Worm (Caenorhabditis elegans) whole organism, early embryonic: ENCODE data around the gene C56E6.7.

Source experiments
- aly-1 ChIP-seq: sonication (generic microtip); optimal IDR thresholded peaks from 2 replicates; lab custom pipeline; 2016; ENCODE audit warnings: missing genetic modification characterization, missing compliant biosample characterization
- ama-1 ChIP-seq: fragments of 150-350 bp; optimal IDR thresholded peaks from 2 replicates; lab custom pipeline; 2014
- ceh-13 ChIP-seq: fragments of 200-800 bp; sonication (Bioruptor generic); optimal IDR thresholded peaks from 2 replicates; lab custom pipeline; 2018; ENCODE audit warnings: mild to moderate bottlenecking, missing genetic modification characterization, missing compliant biosample characterization
- ceh-36 ChIP-seq: sonication (generic microtip); optimal IDR thresholded peaks from 2 replicates; lab custom pipeline; 2016; ENCODE audit warnings: missing genetic modification characterization, inconsistent platforms, missing compliant biosample characterization
- ets-7 ChIP-seq: sonication (generic microtip); optimal IDR thresholded peaks from 2 replicates; lab custom pipeline; 2016; ENCODE audit warnings: missing genotype, missing genetic modification characterization, missing compliant biosample characterization
- flt-1 ChIP-seq: fragments of 200-800 bp; sonication (Bioruptor generic); IDR thresholded peaks from 2 replicates; pipeline ENCODE4 v1.3.6; 2022; ENCODE audit warnings: missing genetic modification characterization, missing compliant biosample characterization
- pes-1 ChIP-seq: fragments of 200-800 bp; sonication (Bioruptor generic); IDR thresholded peaks from 2 replicates; pipeline ENCODE4 v1.3.6; 2022; ENCODE audit warnings: missing genetic modification reagents, missing genetic modification characterization, missing compliant biosample characterization
- scrt-1 ChIP-seq: fragments of 200-800 bp; sonication (Bioruptor generic); IDR thresholded peaks from 2 replicates; pipeline ENCODE4 v1.3.6; 2022; ENCODE audit warnings: missing genetic modification characterization, missing compliant biosample characterization
- sea-1 ChIP-seq: fragments of 200-800 bp; sonication (Bioruptor generic); conservative IDR thresholded peaks from 2 replicates; pipeline ENCODE4 v1.3.6; 2022; ENCODE audit warnings: missing genetic modification characterization, missing compliant biosample characterization
- tra-4 ChIP-seq: sonication (generic microtip); optimal IDR thresholded peaks from 2 replicates; lab custom pipeline; 2017; ENCODE audit warnings: missing genetic modification characterization, missing compliant biosample characterization

ce11 chrII:6520103-6520502, 3.7 kb downstream of the C56E6.7 start:
- TF ChIP-seq ceh-36: no peak
- TF ChIP-seq ceh-13 (GFP tag; lab: Kevin White, UChicago): no peak
- TF ChIP-seq flt-1 (GFP tag; lab: Robert Waterston, UW): no peak
- TF ChIP-seq ets-7: no peak
- no peak for TF ChIP-seq scrt-1 (GFP tag; lab: Robert Waterston, UW)
- no peak for TF ChIP-seq ama-1 (lab: Kevin White, UChicago)
- no peak for TF ChIP-seq pes-1 (GFP tag; lab: Robert Waterston, UW)
- no peak for TF ChIP-seq aly-1 (tag; lab: Kevin White, UChicago)
- TF ChIP-seq tra-4 (tag; lab: Kevin White, UChicago): no peak
- TF ChIP-seq sea-1: no peak
